Fruit fly (Drosophila melanogaster): ENCODE data around the gene Mco1.

DNA sequence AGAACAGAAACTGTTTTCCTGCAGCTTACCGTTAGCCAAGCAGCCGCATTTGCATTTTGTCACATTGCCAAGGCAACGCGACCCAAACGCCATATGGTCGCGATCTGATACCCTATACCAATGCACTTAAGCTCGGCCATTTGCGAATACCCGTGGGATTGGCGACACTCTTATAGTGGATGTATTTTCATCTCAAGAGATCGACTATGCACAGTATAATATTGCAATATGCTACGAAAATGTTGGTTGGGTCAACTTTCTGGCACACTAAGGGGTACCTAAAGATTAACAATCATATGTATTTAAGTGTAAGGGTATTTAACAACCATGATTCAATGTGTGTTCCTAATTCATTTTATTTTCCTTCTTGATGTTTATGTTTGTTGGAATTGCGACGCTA lies 21.8 kb downstream of the Mco1 start:
- TF ChIP-seq h (optimal IDR thresholded peaks at IDR 0.05) (no peak), Myc (optimal IDR thresholded peaks at IDR 0.05) (no peak), ttk (optimal IDR thresholded peaks at IDR 0.05) (no peak)
